Worm (Caenorhabditis elegans): ENCODE results near the gene Y82E9BL.6.

DNA sequence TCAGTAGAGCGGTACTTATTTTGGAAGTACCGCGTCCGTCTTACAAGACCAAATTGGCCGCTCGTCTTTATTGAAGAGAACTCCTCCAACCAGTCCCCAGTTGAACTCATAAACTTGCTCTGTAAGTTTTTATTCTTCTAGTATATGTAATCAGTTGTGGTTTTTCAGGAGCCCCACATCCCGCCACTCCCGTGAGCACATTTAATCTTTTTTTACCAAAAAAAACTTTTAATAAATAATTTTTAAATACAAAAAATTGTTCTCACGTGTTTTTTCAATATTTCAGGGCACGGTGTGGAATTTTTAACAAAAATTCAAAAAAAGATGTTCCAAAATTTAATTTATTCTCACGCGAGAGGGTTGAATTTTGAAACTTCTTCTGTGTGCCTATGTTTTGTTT is 21.1 kb downstream of the Y82E9BL.6 start, which contains the start of gene fbxa-14:
- TF ChIP-seq flt-1 (GFP tag; IDR thresholded peaks at IDR 0.05) (no peak), ref-1 (GFP tag; conservative IDR thresholded peaks at IDR 0.05) (no peak), cog-1 (tag; optimal IDR thresholded peaks at IDR 0.05) (no peak), ztf-29 (GFP tag; IDR thresholded peaks at IDR 0.05) (no peak), ztf-23 (GFP tag; IDR thresholded peaks at IDR 0.05) (no peak), T22C8.4 (GFP tag; IDR thresholded peaks at IDR 0.05) (no peak), klf-2 (GFP tag; conservative IDR thresholded peaks at IDR 0.05) (no peak)
